Worm (Caenorhabditis elegans): ENCODE results near the gene F15A4.5.

Gene F15A4.5

ce11 chrII:12420486-12420885, 50.6 kb downstream of the F15A4.5 start, which contains the start of gene sre-26:
sre-26 (minus strand) TSS chrII:12420586.
- TF ChIP-seq unc-120 (tag; optimal IDR thresholded peaks at IDR 0.05; ENCODE audit: poor library complexity, severe bottlenecking) = no peak
